Worm (Caenorhabditis elegans): ENCODE data around the gene F58F12.3.

DNA sequence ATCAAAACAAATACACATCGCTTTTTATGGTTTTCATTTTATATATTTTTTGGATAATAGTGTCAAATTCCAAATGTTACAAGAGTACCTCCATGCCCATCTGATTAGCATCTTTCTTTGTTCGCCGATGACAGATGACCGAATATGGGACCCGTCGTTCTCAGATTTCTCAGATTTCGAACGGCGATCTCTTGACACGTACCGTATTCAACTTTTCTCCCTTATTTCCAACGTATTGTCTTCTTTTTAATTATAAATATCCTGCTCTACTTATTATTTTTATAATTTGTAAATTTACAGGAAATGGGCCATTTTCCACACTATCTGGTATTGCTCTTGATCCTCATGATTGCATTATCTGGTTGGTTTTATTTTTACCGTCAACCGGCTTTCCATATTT, 7.3 kb upstream of the F58F12.3 start, which contains the start of gene zig-10:
- TF ChIP-seq skn-1 (tag; optimal IDR thresholded peaks at IDR 0.05): no peak
- no peak for TF ChIP-seq dmd-6 (GFP tag; IDR thresholded peaks at IDR 0.05)
- TF ChIP-seq aly-2 (tag; optimal IDR thresholded peaks at IDR 0.05): no peak
- no peak for TF ChIP-seq pha-4 (GFP tag; IDR thresholded peaks at IDR 0.05)
- TF ChIP-seq pha-4 (tag; optimal IDR thresholded peaks at IDR 0.05): no peak
- TF ChIP-seq fos-1 (tag; optimal IDR thresholded peaks at IDR 0.05): no peak
- TF ChIP-seq set-16 (GFP tag; IDR thresholded peaks at IDR 0.05): no peak
